Fruit fly (Drosophila melanogaster): ENCODE results near the gene CG13398.

Gene CG13398

dm6 chr2L:8364006-8364956 is 50.8 kb downstream of the CG13398 start, which contains the start of the genes RpS13 and CSN8 (continued):
- peak; percentile 41 for TF ChIP-seq CG12391 (tag; optimal IDR thresholded peaks at IDR 0.05)
- no peak for TF ChIP-seq Hey (tag; optimal IDR thresholded peaks at IDR 0.05)
- TF ChIP-seq CG15601 (tag; optimal IDR thresholded peaks at IDR 0.05), result peak; percentile 31
- peak; percentile 43 for TF ChIP-seq NC2β (GFP tag; optimal IDR thresholded peaks at IDR 0.05)
- TF ChIP-seq Fer2 (tag; optimal IDR thresholded peaks at IDR 0.05), result no peak
- TF ChIP-seq CG31365 (tag; optimal IDR thresholded peaks at IDR 0.05), result peak; percentile 23
- TF ChIP-seq cg (GFP tag; optimal IDR thresholded peaks at IDR 0.05), result peak; percentile 16
- TF ChIP-seq pfk (GFP tag; optimal IDR thresholded peaks at IDR 0.05), result no peak
- TF ChIP-seq CG30020 (tag; optimal IDR thresholded peaks at IDR 0.05), result peak; percentile 64
- peak; percentile 56 for TF ChIP-seq CG4617 (GFP tag; optimal IDR thresholded peaks at IDR 0.05; ENCODE audit: borderline replicate concordance)
- peak; percentile 70 for TF ChIP-seq phol (tag; optimal IDR thresholded peaks at IDR 0.05)
- TF ChIP-seq Rx (GFP tag; IDR thresholded peaks at IDR 0.05), result no peak
- 0 out of 2 replicates have a peak, but pooled peaks have one; percentile 31 for TF ChIP-seq CG16779 (GFP tag; IDR thresholded peaks at IDR 0.05)
- peak; percentile 97 for TF ChIP-seq MESR4 (GFP tag; optimal IDR thresholded peaks at IDR 0.05)
- TF ChIP-seq CG17359 (tag; optimal IDR thresholded peaks at IDR 0.05), result peak; percentile 10
- no peak for TF ChIP-seq MTF-1 (GFP tag; optimal IDR thresholded peaks at IDR 0.05; ENCODE audit: borderline replicate concordance)
- TF ChIP-seq unc-4 (GFP tag; IDR thresholded peaks at IDR 0.05; ENCODE audit: partially characterized antibody), result peak; percentile 95
- TF ChIP-seq CG17829 (tag; optimal IDR thresholded peaks at IDR 0.05), result peak; percentile 60
- peak; percentile 16 for TF ChIP-seq CG17912 (GFP tag; optimal IDR thresholded peaks at IDR 0.05)
- peak; percentile 28 for TF ChIP-seq CG33213 (GFP tag; optimal IDR thresholded peaks at IDR 0.05)
- TF ChIP-seq CG8944 (GFP tag; optimal IDR thresholded peaks at IDR 0.05), result no peak
- peak; percentile 60 for TF ChIP-seq Nf-YC (tag; optimal IDR thresholded peaks at IDR 0.05)
- TF ChIP-seq CG31441 (GFP tag; IDR thresholded peaks at IDR 0.05), result peak; percentile 54; the same call in 1 of the 2 replicates
- TF ChIP-seq Rfx (GFP tag; IDR thresholded peaks at IDR 0.05), result peak; percentile 43
- TF ChIP-seq CG7839 (tag; optimal IDR thresholded peaks at IDR 0.05), result peak; percentile 10
- TF ChIP-seq CG7357 (GFP tag; IDR thresholded peaks at IDR 0.05), result 0 out of 3 replicates have a peak, but pooled peaks have one; percentile 11
- TF ChIP-seq pzg (GFP tag; optimal IDR thresholded peaks at IDR 0.05), result peak; percentile 90
- peak; percentile 91 for TF ChIP-seq bbx (GFP tag; IDR thresholded peaks at IDR 0.05; ENCODE audit: partially characterized antibody)

- TF ChIP-seq Med (GFP tag) (peak; percentile 37), cg (GFP tag; optimal IDR thresholded peaks at IDR 0.05) (no peak), ro (GFP tag; IDR thresholded peaks at IDR 0.05) (no peak), sug (tag; optimal IDR thresholded peaks at IDR 0.05) (peak; percentile 77), CG8765 (GFP tag; IDR thresholded peaks at IDR 0.05) (0 out of 2 replicates have a peak, but pooled peaks have one; percentile 9), CG12391 (tag; optimal IDR thresholded peaks at IDR 0.05) (no peak), Ssrp (tag; optimal IDR thresholded peaks at IDR 0.05) (no peak), CG17912 (GFP tag; optimal IDR thresholded peaks at IDR 0.05) (no peak), CG11085 (GFP tag; IDR thresholded peaks at IDR 0.05) (no peak), insv (GFP tag; optimal IDR thresholded peaks at IDR 0.05) (peak in 1 of 2 experiments; percentile 67), CG10959 (GFP tag; IDR thresholded peaks at IDR 0.05) (no peak), Dip2 (GFP tag; IDR thresholded peaks at IDR 0.05) (no peak), yki (optimal IDR thresholded peaks at IDR 0.05) (no peak), exex (tag; optimal IDR thresholded peaks at IDR 0.05) (peak; percentile 5), p53 (GFP tag; optimal IDR thresholded peaks at IDR 0.05) (no peak), dan (GFP tag; IDR thresholded peaks at IDR 0.05) (no peak), CG3407 (GFP tag; optimal IDR thresholded peaks at IDR 0.05) (no peak), da (GFP tag; optimal IDR thresholded peaks at IDR 0.05) (no peak), Elba2 (GFP tag; optimal IDR thresholded peaks at IDR 0.05) (peak; percentile 63), al (GFP tag; IDR thresholded peaks at IDR 0.05) (no peak), CG14050 (GFP tag; IDR thresholded peaks at IDR 0.05) (no peak), CG17186 (GFP tag; optimal IDR thresholded peaks at IDR 0.05) (no peak), CG4707 (GFP tag; optimal IDR thresholded peaks at IDR 0.05) (no peak)
Observed at dm6 chr2L:8362955-8363285, 52.1 kb downstream of the CG13398 start.

All from whole organism, embryonic.